Worm (Caenorhabditis elegans): ENCODE data around the gene sup-10.

ce11 chrX:17528068-17528467 lies at the start of gene sup-10:
- no peak for TF ChIP-seq him-1 (tag; optimal IDR thresholded peaks at IDR 0.05)
- no peak for TF ChIP-seq dao-5 (tag; optimal IDR thresholded peaks at IDR 0.05)

Measured in whole organism, L4/young adult.